Fruit fly (Drosophila melanogaster): ENCODE results near the gene Sec16.
A peak's percentile ranks its signal among the peaks of the same experiment; 100 is the strongest.

Gene Sec16

dm6 chrX:12583870-12584390, 11.9 kb upstream of the Sec16 start (continued):
- TF ChIP-seq CG7928 (GFP tag; optimal IDR thresholded peaks at IDR 0.05) (no peak), CG6791 (GFP tag; IDR thresholded peaks at IDR 0.05; ENCODE audit: partially characterized antibody) (no peak), lilli (GFP tag; optimal IDR thresholded peaks at IDR 0.05) (peak; percentile 11), cg (GFP tag; optimal IDR thresholded peaks at IDR 0.05) (peak; percentile 1)

dm6 chrX:12591223-12592120, 4.4 kb upstream of the Sec16 start:
- peak; percentile 25 for TF ChIP-seq PHDP (tag; optimal IDR thresholded peaks at IDR 0.05)
- peak; percentile 66 for TF ChIP-seq CG10979 (tag; optimal IDR thresholded peaks at IDR 0.05)
- TF ChIP-seq schlank (tag; optimal IDR thresholded peaks at IDR 0.05) = no peak
- TF ChIP-seq Side (GFP tag; optimal IDR thresholded peaks at IDR 0.05) = peak; percentile 3
- TF ChIP-seq CG11695 (GFP tag; IDR thresholded peaks at IDR 0.05) = 0 out of 3 replicates have a peak, but pooled peaks have one; percentile 6
- peak; percentile 62 for TF ChIP-seq CG12769 (tag; optimal IDR thresholded peaks at IDR 0.05)
- no peak for TF ChIP-seq danr (GFP tag; IDR thresholded peaks at IDR 0.05)
- TF ChIP-seq toy (GFP tag; IDR thresholded peaks at IDR 0.05) = no peak
- TF ChIP-seq pros (GFP tag; optimal IDR thresholded peaks at IDR 0.05) = no peak
- TF ChIP-seq CG16813 (GFP tag; IDR thresholded peaks at IDR 0.05; ENCODE audit: partially characterized antibody) = peak; percentile 41; the same call in 2 of the 3 replicates
- no peak for TF ChIP-seq maf-S (GFP tag; optimal IDR thresholded peaks at IDR 0.05)
- TF ChIP-seq CG11504 (tag; optimal IDR thresholded peaks at IDR 0.05) = peak; percentile 66
- TF ChIP-seq GATAe (GFP tag; conservative IDR thresholded peaks at IDR 0.05) = no peak
- no peak for TF ChIP-seq CG6272 (GFP tag; IDR thresholded peaks at IDR 0.05)
- TF ChIP-seq sr (GFP tag; IDR thresholded peaks at IDR 0.05) = no peak
- no peak for TF ChIP-seq salm (tag; optimal IDR thresholded peaks at IDR 0.05)
- TF ChIP-seq CG4707 (GFP tag; optimal IDR thresholded peaks at IDR 0.05) = peak; percentile 89
- TF ChIP-seq CG8924 (tag; optimal IDR thresholded peaks at IDR 0.05) = no peak
- no peak for TF ChIP-seq cas (GFP tag; IDR thresholded peaks at IDR 0.05)
- TF ChIP-seq Bteb2 (GFP tag; optimal IDR thresholded peaks at IDR 0.05) = peak; percentile 31
- TF ChIP-seq ase (GFP tag; IDR thresholded peaks at IDR 0.05) = no peak
- TF ChIP-seq Dek (tag; optimal IDR thresholded peaks at IDR 0.05) = no peak
- TF ChIP-seq unc-4 (GFP tag; IDR thresholded peaks at IDR 0.05; ENCODE audit: partially characterized antibody) = no peak
- TF ChIP-seq NK7.1 (GFP tag; optimal IDR thresholded peaks at IDR 0.05) = no peak
- peak; percentile 41 for TF ChIP-seq CG17385 (GFP tag; optimal IDR thresholded peaks at IDR 0.05)
- peak; percentile 52 for TF ChIP-seq disco-r (GFP tag; optimal IDR thresholded peaks at IDR 0.05)
- no peak for TF ChIP-seq sob (GFP tag; IDR thresholded peaks at IDR 0.05)
- no peak for TF ChIP-seq E2f1 (GFP tag; IDR thresholded peaks at IDR 0.05)
- no peak for TF ChIP-seq hth (optimal IDR thresholded peaks at IDR 0.05)
- peak; percentile 31 for TF ChIP-seq CG2120 (GFP tag; optimal IDR thresholded peaks at IDR 0.05)
- no peak for TF ChIP-seq ranshi (GFP tag; IDR thresholded peaks at IDR 0.05)
- TF ChIP-seq NFAT (GFP tag; IDR thresholded peaks at IDR 0.05) = no peak
- no peak for TF ChIP-seq peb (GFP tag; IDR thresholded peaks at IDR 0.05)
- TF ChIP-seq D19A (tag; optimal IDR thresholded peaks at IDR 0.05) = peak; percentile 54
- peak; percentile 63 for TF ChIP-seq CG9727 (GFP tag; optimal IDR thresholded peaks at IDR 0.05)
- peak; percentile 43 for TF ChIP-seq CG2712 (tag; optimal IDR thresholded peaks at IDR 0.05)
- TF ChIP-seq CG2889 (GFP tag; IDR thresholded peaks at IDR 0.05) = no peak
- TF ChIP-seq CG17328 (GFP tag; IDR thresholded peaks at IDR 0.05) = 0 out of 2 replicates have a peak, but pooled peaks have one; percentile 10
- no peak for TF ChIP-seq crp (GFP tag; optimal IDR thresholded peaks at IDR 0.05)
- TF ChIP-seq mirr (GFP tag; optimal IDR thresholded peaks at IDR 0.05) = no peak
- TF ChIP-seq CG18262 (tag; optimal IDR thresholded peaks at IDR 0.05) = peak; percentile 68
- TF ChIP-seq Drgx (GFP tag; IDR thresholded peaks at IDR 0.05) = peak; percentile 11; the same call in 1 of the 2 replicates
- peak; percentile 43 for TF ChIP-seq ind (GFP tag; optimal IDR thresholded peaks at IDR 0.05)
